Worm (Caenorhabditis elegans) whole organism, midembryonic: Measurements from ENCODE around the gene ZK563.7.

Source experiments
- flt-1 ChIP-seq: fragments of 200-800 bp; sonication (Bioruptor generic); IDR thresholded peaks from 2 replicates; pipeline ENCODE4 v1.3.6; 2022; ENCODE audit warnings: missing genetic modification characterization, missing compliant biosample characterization
- ref-1 ChIP-seq: fragments of 200-800 bp; sonication (Bioruptor generic); conservative IDR thresholded peaks from 2 replicates; pipeline ENCODE4 v1.3.6; 2022; ENCODE audit warnings: missing genetic modification reagents, missing genetic modification characterization, missing compliant biosample characterization
- ztf-23 ChIP-seq: fragments of 200-800 bp; sonication (Bioruptor generic); IDR thresholded peaks from 2 replicates; pipeline ENCODE4 v1.3.6; 2022; ENCODE audit warnings: missing genetic modification reagents, missing genetic modification characterization, missing compliant biosample characterization

DNA sequence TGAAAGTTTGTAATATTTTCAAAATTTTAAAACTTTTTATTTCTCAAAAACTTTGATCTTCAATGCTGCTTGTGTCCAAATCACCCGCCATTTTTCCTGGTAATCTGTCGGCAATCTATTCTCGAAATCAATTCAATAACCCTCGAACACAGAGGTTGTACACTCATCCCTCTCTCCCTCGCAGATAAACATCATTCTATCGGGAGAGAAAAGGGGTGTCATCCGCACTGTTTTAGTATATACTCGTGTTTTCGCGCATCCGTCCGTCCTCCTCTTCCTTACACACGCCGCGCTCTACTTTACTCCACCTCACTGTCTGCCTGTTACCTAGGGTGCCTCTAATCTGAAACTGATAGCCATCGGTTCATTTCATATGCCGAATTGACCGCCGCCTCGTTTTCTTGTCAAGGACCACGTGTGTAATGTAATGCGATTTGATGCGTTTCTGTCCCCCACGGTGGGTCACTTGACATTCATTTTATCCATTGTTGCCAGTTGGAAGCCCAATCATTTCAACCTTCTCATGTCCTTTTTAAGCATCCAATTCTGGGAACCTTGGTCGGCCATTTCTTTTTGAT lies 36.6 kb upstream of the ZK563.7 start:
- TF ChIP-seq flt-1 (GFP tag; lab: Robert Waterston, UW): no peak
- no peak for TF ChIP-seq ztf-23 (GFP tag; lab: Robert Waterston, UW)
- TF ChIP-seq ref-1 (GFP tag; lab: Robert Waterston, UW): no peak
